Fruit fly (Drosophila melanogaster): ENCODE measurements around the gene crn.
A peak's percentile ranks its signal among the peaks of the same experiment; 100 is the strongest.

crn gene

DNA sequence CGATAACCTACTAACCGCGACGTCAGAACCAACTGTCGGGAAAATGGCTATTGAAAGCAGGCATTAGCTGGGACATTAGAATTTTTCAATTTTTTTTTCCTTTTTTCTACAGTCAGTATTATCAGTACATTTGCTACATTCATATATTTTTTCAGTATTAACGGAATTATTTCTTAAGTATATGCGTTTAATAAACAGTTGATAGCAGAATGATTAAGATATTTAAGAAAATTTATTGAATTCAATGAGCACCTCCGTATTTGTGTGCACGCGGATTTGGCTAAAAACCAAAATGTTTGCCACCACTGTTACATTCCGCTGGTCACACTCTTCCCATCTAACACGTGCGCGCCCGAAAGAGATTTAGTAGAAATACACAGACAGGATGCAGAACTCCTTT lies 12.7 kb upstream of the crn start, which contains the start of the genes temp and CG3071 (continued):
- TF ChIP-seq CG2875 (GFP tag; optimal IDR thresholded peaks at IDR 0.05) (no peak), CG4282 (GFP tag; optimal IDR thresholded peaks at IDR 0.05) (peak; percentile 31), bab2 (GFP tag; optimal IDR thresholded peaks at IDR 0.05) (peak; percentile 56), CG33213 (GFP tag; optimal IDR thresholded peaks at IDR 0.05) (no peak), CG30020 (tag; optimal IDR thresholded peaks at IDR 0.05) (peak; percentile 66), Trl (optimal IDR thresholded peaks at IDR 0.05) (no peak), Trl (GFP tag; optimal IDR thresholded peaks at IDR 0.05) (peak; percentile 53), jumu (GFP tag; optimal IDR thresholded peaks at IDR 0.05) (peak; percentile 49), Dip2 (GFP tag; IDR thresholded peaks at IDR 0.05) (no peak), lola (GFP tag; optimal IDR thresholded peaks at IDR 0.05) (peak in 1 of 3 experiments; percentile 70), CG11504 (tag; optimal IDR thresholded peaks at IDR 0.05) (no peak), row (GFP tag; IDR thresholded peaks at IDR 0.05) (peak; percentile 97), Hand (GFP tag; optimal IDR thresholded peaks at IDR 0.05) (no peak), Mad (GFP tag; optimal IDR thresholded peaks at IDR 0.05) (peak; percentile 16), Six4 (GFP tag; optimal IDR thresholded peaks at IDR 0.05) (no peak), CG11247 (GFP tag; IDR thresholded peaks at IDR 0.05) (peak; percentile 21; the same call in 1 of the 2 replicates), mld (GFP tag; IDR thresholded peaks at IDR 0.05; ENCODE audit: partially characterized antibody) (no peak), CG13775 (GFP tag; optimal IDR thresholded peaks at IDR 0.05) (peak; percentile 78), CG9609 (GFP tag; optimal IDR thresholded peaks at IDR 0.05) (peak; percentile 58), CG8765 (GFP tag; IDR thresholded peaks at IDR 0.05) (no peak), Sry-δ (GFP tag; optimal IDR thresholded peaks at IDR 0.05) (peak; percentile 44), Awh (GFP tag; IDR thresholded peaks at IDR 0.05) (no peak), CG13296 (GFP tag; optimal IDR thresholded peaks at IDR 0.05) (peak; percentile 45), D19B (GFP tag; optimal IDR thresholded peaks at IDR 0.05) (peak; percentile 38), toy (GFP tag; IDR thresholded peaks at IDR 0.05) (no peak), CG4707 (GFP tag; optimal IDR thresholded peaks at IDR 0.05) (no peak), CG8281 (tag; optimal IDR thresholded peaks at IDR 0.05) (no peak), ab (GFP tag; optimal IDR thresholded peaks at IDR 0.05) (no peak), gfzf (GFP tag; optimal IDR thresholded peaks at IDR 0.05) (peak; percentile 64), Poxn (GFP tag; IDR thresholded peaks at IDR 0.05) (no peak), gsb (GFP tag; IDR thresholded peaks at IDR 0.05) (no peak), CG42726 (GFP tag; IDR thresholded peaks at IDR 0.05; ENCODE audit: partially characterized antibody) (no peak), Rx (GFP tag; IDR thresholded peaks at IDR 0.05) (no peak), CG7786 (GFP tag; optimal IDR thresholded peaks at IDR 0.05) (peak; percentile 48), Deaf1 (tag; optimal IDR thresholded peaks at IDR 0.05) (peak; percentile 30), Hmr (GFP tag; optimal IDR thresholded peaks at IDR 0.05) (peak; percentile 63), croc (GFP tag; conservative IDR thresholded peaks at IDR 0.05) (no peak; the same call in 2 of the 3 replicates), eyg (GFP tag; optimal IDR thresholded peaks at IDR 0.05) (no peak), Hmx (GFP tag; optimal IDR thresholded peaks at IDR 0.05) (no peak), CG3163 (GFP tag; optimal IDR thresholded peaks at IDR 0.05) (peak; percentile 37), unpg (GFP tag; optimal IDR thresholded peaks at IDR 0.05) (peak; percentile 43), CG12104 (GFP tag; optimal IDR thresholded peaks at IDR 0.05) (peak; percentile 26), CG14860 (GFP tag; IDR thresholded peaks at IDR 0.05; ENCODE audit: partially characterized antibody) (no peak), so (GFP tag; IDR thresholded peaks at IDR 0.05) (no peak), CG32772 (GFP tag; IDR thresholded peaks at IDR 0.05) (no peak; the same call in 1 of the 2 replicates), lmd (GFP tag; IDR thresholded peaks at IDR 0.05) (peak; percentile 70), sens-2 (GFP tag; IDR thresholded peaks at IDR 0.05) (no peak), Hr39 (optimal IDR thresholded peaks at IDR 0.05) (no peak), nerfin-1 (tag; optimal IDR thresholded peaks at IDR 0.05) (peak; percentile 56), p53 (GFP tag; optimal IDR thresholded peaks at IDR 0.05) (peak; percentile 20), nau (GFP tag; optimal IDR thresholded peaks at IDR 0.05) (no peak), CG10147 (GFP tag; optimal IDR thresholded peaks at IDR 0.05) (peak; percentile 71)
